Worm (Caenorhabditis elegans): ENCODE measurements around the gene atat-2.

The atat-2 gene

ce11 chrX:5848703-5849102 is at the start of gene atat-2:
TSS of gene atat-2 (plus strand) at chrX:5849100.
- TF ChIP-seq F13C5.2 (tag; optimal IDR thresholded peaks at IDR 0.05): no peak
- no peak for TF ChIP-seq tbx-37 (GFP tag; conservative IDR thresholded peaks at IDR 0.05)
- no peak for TF ChIP-seq scrt-1 (GFP tag; IDR thresholded peaks at IDR 0.05)
- TF ChIP-seq ceh-36 (tag; optimal IDR thresholded peaks at IDR 0.05): no peak
- TF ChIP-seq tra-4 (tag; optimal IDR thresholded peaks at IDR 0.05): no peak
- no peak for TF ChIP-seq hmbx-1 (tag; optimal IDR thresholded peaks at IDR 0.05)
- no peak for TF ChIP-seq B0310.2 (tag; optimal IDR thresholded peaks at IDR 0.05)
- no peak for TF ChIP-seq pes-1 (GFP tag; IDR thresholded peaks at IDR 0.05)
- TF ChIP-seq hnd-1 (tag; optimal IDR thresholded peaks at IDR 0.05): no peak
- TF ChIP-seq aly-1 (tag; optimal IDR thresholded peaks at IDR 0.05): no peak

ce11 chrX:5799229-5799628 is 49.7 kb upstream of the atat-2 start:
- TF ChIP-seq tra-4 (tag; optimal IDR thresholded peaks at IDR 0.05) (no peak), hmg-4 (GFP tag; optimal IDR thresholded peaks at IDR 0.05) (no peak), sea-1 (GFP tag; conservative IDR thresholded peaks at IDR 0.05) (no peak), scrt-1 (GFP tag; IDR thresholded peaks at IDR 0.05) (no peak), F13C5.2 (tag; optimal IDR thresholded peaks at IDR 0.05) (no peak), flt-1 (GFP tag; IDR thresholded peaks at IDR 0.05) (no peak)

DNA sequence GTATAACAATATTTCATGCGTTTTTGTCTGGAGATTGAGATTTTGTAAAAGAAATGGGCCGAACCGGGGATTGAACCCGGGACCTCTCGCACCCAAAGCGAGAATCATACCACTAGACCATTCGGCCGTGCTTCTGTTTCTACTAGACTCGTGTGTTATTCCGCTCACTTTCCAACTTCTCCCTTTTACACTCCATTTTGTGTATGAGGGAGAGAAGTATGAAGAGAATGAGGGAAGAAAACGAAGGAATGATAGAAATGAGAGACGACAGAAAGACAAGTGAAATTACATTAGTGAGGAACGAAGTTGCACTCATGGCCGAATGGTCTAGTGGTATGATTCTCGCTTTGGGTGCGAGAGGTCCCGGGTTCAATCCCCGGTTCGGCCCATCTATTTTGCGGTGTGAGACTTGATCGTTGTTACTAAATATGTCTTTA is 47.7 kb upstream of the atat-2 start:
- TF ChIP-seq aly-1 (tag; optimal IDR thresholded peaks at IDR 0.05) (peak; percentile 39), tra-4 (tag; optimal IDR thresholded peaks at IDR 0.05) (peak; percentile 24), sea-1 (GFP tag; conservative IDR thresholded peaks at IDR 0.05) (peak; percentile 88), hmbx-1 (tag; optimal IDR thresholded peaks at IDR 0.05) (peak; percentile 21), hnd-1 (tag; optimal IDR thresholded peaks at IDR 0.05) (peak; percentile 84), ets-7 (tag; optimal IDR thresholded peaks at IDR 0.05) (peak; percentile 60), ama-1 (optimal IDR thresholded peaks at IDR 0.05) (no peak), ceh-36 (tag; optimal IDR thresholded peaks at IDR 0.05) (peak; percentile 68), B0310.2 (tag; optimal IDR thresholded peaks at IDR 0.05) (peak; percentile 66), scrt-1 (GFP tag; IDR thresholded peaks at IDR 0.05) (peak; percentile 88), tbx-11 (GFP tag; IDR thresholded peaks at IDR 0.05) (peak; percentile 89), pes-1 (GFP tag; IDR thresholded peaks at IDR 0.05) (peak; percentile 85), tbx-37 (GFP tag; conservative IDR thresholded peaks at IDR 0.05) (peak; percentile 76), F13C5.2 (tag; optimal IDR thresholded peaks at IDR 0.05) (peak; percentile 96), flt-1 (GFP tag; IDR thresholded peaks at IDR 0.05) (peak; percentile 54), ceh-13 (GFP tag; optimal IDR thresholded peaks at IDR 0.05) (peak; percentile 46), hmg-4 (GFP tag; optimal IDR thresholded peaks at IDR 0.05) (peak; percentile 88)

- no peak for TF ChIP-seq ceh-13 (GFP tag; optimal IDR thresholded peaks at IDR 0.05)
- no peak for TF ChIP-seq tbx-37 (GFP tag; conservative IDR thresholded peaks at IDR 0.05)
- TF ChIP-seq F13C5.2 (tag; optimal IDR thresholded peaks at IDR 0.05): no peak
- TF ChIP-seq ceh-36 (tag; optimal IDR thresholded peaks at IDR 0.05): no peak
- no peak for TF ChIP-seq ama-1 (optimal IDR thresholded peaks at IDR 0.05)
- TF ChIP-seq sea-1 (GFP tag; conservative IDR thresholded peaks at IDR 0.05): no peak
- TF ChIP-seq scrt-1 (GFP tag; IDR thresholded peaks at IDR 0.05): no peak
- TF ChIP-seq hnd-1 (tag; optimal IDR thresholded peaks at IDR 0.05): no peak
- TF ChIP-seq hmg-4 (GFP tag; optimal IDR thresholded peaks at IDR 0.05): no peak
- TF ChIP-seq tra-4 (tag; optimal IDR thresholded peaks at IDR 0.05): no peak
- no peak for TF ChIP-seq ets-7 (tag; optimal IDR thresholded peaks at IDR 0.05)
- TF ChIP-seq flt-1 (GFP tag; IDR thresholded peaks at IDR 0.05): no peak
- no peak for TF ChIP-seq pes-1 (GFP tag; IDR thresholded peaks at IDR 0.05)
These were observed 46.3 kb upstream of the atat-2 start for ce11 chrX:5802582-5802981.

ce11 chrX:5803492-5803891 is 45.4 kb upstream of the atat-2 start:
- TF ChIP-seq scrt-1 (GFP tag; IDR thresholded peaks at IDR 0.05): no peak
- TF ChIP-seq F13C5.2 (tag; optimal IDR thresholded peaks at IDR 0.05): no peak
- TF ChIP-seq ets-7 (tag; optimal IDR thresholded peaks at IDR 0.05): no peak
- TF ChIP-seq tbx-37 (GFP tag; conservative IDR thresholded peaks at IDR 0.05): no peak
- no peak for TF ChIP-seq tbx-11 (GFP tag; IDR thresholded peaks at IDR 0.05)
- TF ChIP-seq sea-1 (GFP tag; conservative IDR thresholded peaks at IDR 0.05): no peak
- TF ChIP-seq ceh-36 (tag; optimal IDR thresholded peaks at IDR 0.05): no peak
- TF ChIP-seq B0310.2 (tag; optimal IDR thresholded peaks at IDR 0.05): no peak
- no peak for TF ChIP-seq ama-1 (optimal IDR thresholded peaks at IDR 0.05)
- no peak for TF ChIP-seq aly-1 (tag; optimal IDR thresholded peaks at IDR 0.05)
- no peak for TF ChIP-seq hmg-4 (GFP tag; optimal IDR thresholded peaks at IDR 0.05)

DNA sequence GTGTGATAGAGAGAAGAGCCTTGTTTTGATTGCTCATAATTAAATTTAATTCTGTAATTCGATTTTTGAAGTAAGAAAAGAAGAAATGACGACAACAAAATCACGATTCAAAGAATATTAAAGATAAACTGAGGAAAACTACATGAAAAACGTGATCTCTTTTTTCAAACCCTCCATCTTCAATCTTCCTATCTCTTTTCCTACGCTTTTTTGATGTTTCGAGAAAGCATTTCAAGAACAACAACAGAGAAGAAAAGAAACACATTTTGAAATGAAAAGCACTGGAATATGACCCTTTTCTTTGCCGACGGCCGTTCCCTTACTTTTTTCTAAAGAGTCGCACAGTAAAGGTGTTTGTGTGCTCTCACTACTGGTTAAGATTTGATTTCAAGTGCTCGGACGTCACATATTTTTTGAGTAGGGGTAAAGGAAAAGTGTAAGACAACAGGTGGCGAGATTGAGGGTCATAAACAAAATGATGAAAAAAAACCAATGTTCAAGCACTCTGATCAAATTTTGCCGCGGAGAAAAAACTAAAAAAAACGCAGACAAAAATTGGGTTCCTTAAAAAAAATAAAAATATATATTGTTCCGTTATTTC is 42.9 kb upstream of the atat-2 start, which contains the start of gene F13D11.3:
TSS of gene F13D11.3 (minus strand) at position 51 of the 601 bp plus-strand sequence.
- TF ChIP-seq hnd-1 (tag; optimal IDR thresholded peaks at IDR 0.05) (no peak), tbx-37 (GFP tag; conservative IDR thresholded peaks at IDR 0.05) (no peak), B0310.2 (tag; optimal IDR thresholded peaks at IDR 0.05) (no peak), aly-1 (tag; optimal IDR thresholded peaks at IDR 0.05) (no peak), sea-1 (GFP tag; conservative IDR thresholded peaks at IDR 0.05) (no peak), flt-1 (GFP tag; IDR thresholded peaks at IDR 0.05) (no peak), hmbx-1 (tag; optimal IDR thresholded peaks at IDR 0.05) (no peak), tra-4 (tag; optimal IDR thresholded peaks at IDR 0.05) (no peak), ets-7 (tag; optimal IDR thresholded peaks at IDR 0.05) (no peak), hmg-4 (GFP tag; optimal IDR thresholded peaks at IDR 0.05) (no peak), ceh-36 (tag; optimal IDR thresholded peaks at IDR 0.05) (no peak), pes-1 (GFP tag; IDR thresholded peaks at IDR 0.05) (no peak), scrt-1 (GFP tag; IDR thresholded peaks at IDR 0.05) (no peak), tbx-11 (GFP tag; IDR thresholded peaks at IDR 0.05) (no peak), F13C5.2 (tag; optimal IDR thresholded peaks at IDR 0.05) (no peak), ceh-13 (GFP tag; optimal IDR thresholded peaks at IDR 0.05) (no peak), ama-1 (optimal IDR thresholded peaks at IDR 0.05) (no peak)

DNA sequence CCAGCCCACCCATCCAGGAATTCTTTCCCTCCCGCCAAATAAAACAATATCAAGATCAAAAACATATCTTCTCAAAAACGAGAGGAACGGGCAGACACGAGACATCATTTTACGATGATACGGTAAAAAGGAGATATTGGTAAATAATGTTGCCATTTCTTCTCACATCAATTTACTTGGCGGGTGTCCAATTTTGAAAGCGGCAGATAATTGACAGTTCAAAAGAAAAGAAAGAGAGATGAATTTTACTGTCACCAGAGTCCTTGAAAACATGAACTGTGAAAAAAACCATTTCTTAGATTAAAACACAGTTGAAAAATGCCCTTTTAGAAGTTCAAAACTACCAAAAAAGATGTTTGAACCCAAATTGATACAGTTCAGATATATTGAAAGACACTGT is 38.2 kb upstream of the atat-2 start:
- TF ChIP-seq aly-1 (tag; optimal IDR thresholded peaks at IDR 0.05): no peak
- no peak for TF ChIP-seq hnd-1 (tag; optimal IDR thresholded peaks at IDR 0.05)
- TF ChIP-seq flt-1 (GFP tag; IDR thresholded peaks at IDR 0.05): no peak
- TF ChIP-seq F13C5.2 (tag; optimal IDR thresholded peaks at IDR 0.05): no peak
- TF ChIP-seq ets-7 (tag; optimal IDR thresholded peaks at IDR 0.05): no peak
- no peak for TF ChIP-seq B0310.2 (tag; optimal IDR thresholded peaks at IDR 0.05)
- no peak for TF ChIP-seq tbx-37 (GFP tag; conservative IDR thresholded peaks at IDR 0.05)
- TF ChIP-seq sea-1 (GFP tag; conservative IDR thresholded peaks at IDR 0.05): no peak
- no peak for TF ChIP-seq hmbx-1 (tag; optimal IDR thresholded peaks at IDR 0.05)
- TF ChIP-seq tra-4 (tag; optimal IDR thresholded peaks at IDR 0.05): no peak

All from whole organism, early embryonic.